Worm (Caenorhabditis elegans) whole organism, L4 larva: ENCODE measurements around the gene R05D8.11.

Source experiments
- R02D3.7 ChIP-seq: fragments of 150-350 bp; sonication (generic microtip); optimal IDR thresholded peaks from 3 replicates; lab custom pipeline; 2014; ENCODE audit warnings: missing biosample characterization, missing genetic modification characterization
- Y48G9A.11 ChIP-seq: fragments of 200-800 bp; sonication (Bioruptor generic); IDR thresholded peaks from 2 replicates; pipeline ENCODE4 v1.3.6; 2022; ENCODE audit warnings: missing genetic modification reagents, missing genetic modification characterization, missing compliant biosample characterization
- egl-27 ChIP-seq: sonication (generic microtip); optimal IDR thresholded peaks from 3 replicates; lab custom pipeline; 2017; ENCODE audit warnings: missing biosample characterization, missing genetic modification reagents, missing genetic modification characterization
- fos-1 ChIP-seq: fragments of 150-350 bp; optimal IDR thresholded peaks from 2 replicates; lab custom pipeline; 2014; ENCODE audit warnings: missing biosample characterization, missing genetic modification characterization
- jun-1 ChIP-seq: fragments of 150-350 bp; optimal IDR thresholded peaks from 2 replicates; lab custom pipeline; 2014; ENCODE audit warnings: missing biosample characterization, missing genetic modification reagents, missing genetic modification characterization
- mdt-29 ChIP-seq: fragments of 200-800 bp; sonication (Bioruptor generic); IDR thresholded peaks from 2 replicates; pipeline ENCODE4 v1.3.6; 2022; ENCODE audit warnings: missing genetic modification reagents, missing genetic modification characterization, missing compliant biosample characterization
- pha-4 ChIP-seq, 2 experiments: fragments of 150-350 bp in 1 of 2; fragments of 200-800 bp in 1 of 2; sonication (Bioruptor generic) in 1 of 2; IDR thresholded peaks in 1 of 2; optimal IDR thresholded peaks in 1 of 2; 2 replicates each; pipeline versions ENCODE4 v1.3.6 to Lab custom; 2014 to 2022; ENCODE audit warnings: missing genetic modification characterization in 2 of 2, missing genetic modification reagents in 2 of 2, missing biosample characterization in 1 of 2, missing compliant biosample characterization in 1 of 2
- tra-1 ChIP-seq: fragments of 200-800 bp; sonication (Bioruptor generic); IDR thresholded peaks from 2 replicates; pipeline ENCODE4 v1.3.6; 2022; ENCODE audit warnings: missing genetic modification reagents, missing genetic modification characterization, missing compliant biosample characterization
- unc-62 ChIP-seq, 3 experiments: fragments of 150-350 bp in 1 of 3; sonication (generic microtip); optimal IDR thresholded peaks in 2 of 3; peaks in 1 of 3; 1 replicate in 1 of 3; 2 replicates in 2 of 3; lab custom pipeline; 2014 to 2017; ENCODE audit warnings: missing biosample characterization in 3 of 3, missing genetic modification characterization in 3 of 3, missing genetic modification reagents in 3 of 3, missing genotype in 1 of 3

DNA sequence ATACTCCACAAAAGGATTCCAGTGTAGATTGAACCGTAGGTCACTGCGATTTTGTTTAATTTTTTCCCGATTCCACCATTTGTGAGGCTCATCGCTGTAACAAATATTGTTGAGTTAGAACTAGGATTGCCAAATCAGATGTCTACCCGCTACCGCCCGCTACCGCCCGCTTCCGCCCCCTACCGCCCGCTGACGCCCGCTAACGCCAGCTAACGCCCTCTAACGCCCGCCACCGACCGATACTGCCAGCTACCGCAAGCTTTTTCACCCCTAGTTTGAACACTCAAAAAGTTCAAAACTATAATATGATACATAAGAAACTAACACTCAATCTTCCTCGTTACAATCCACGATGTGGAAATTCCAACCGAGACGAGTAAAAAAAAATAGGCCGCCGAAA, 22.2 kb downstream of the R05D8.11 start:
- TF ChIP-seq jun-1 (no peak), Y48G9A.11 (GFP tag; lab: Robert Waterston, UW) (no peak), R02D3.7 (tag; lab: Kevin White, UChicago) (no peak), egl-27 (tag; lab: Kevin White, UChicago) (no peak), unc-62 (GFP tag; optimal IDR thresholded peaks at IDR 0.05 in 1 of 2; lab: Kevin White, UChicago) (no peak), unc-62 (tag; optimal IDR thresholded peaks at IDR 0.05; lab: Kevin White, UChicago) (no peak), fos-1 (tag; lab: Kevin White, UChicago) (no peak), pha-4 (GFP tag; IDR thresholded peaks at IDR 0.05; lab: Robert Waterston, UW) (no peak), pha-4 (tag; optimal IDR thresholded peaks at IDR 0.05; lab: Kevin White, UChicago) (no peak), mdt-29 (GFP tag; lab: Robert Waterston, UW) (no peak), tra-1 (GFP tag; lab: Robert Waterston, UW) (no peak)
